Fruit fly (Drosophila melanogaster) whole organism, embryonic: ENCODE data around the gene CG12990.

Experiments used
- Atf6 ChIP-seq: fragments of 200-800 bp; sonication (Bioruptor generic); IDR thresholded peaks from 2 replicates; pipeline ENCODE4 v1.3.6; 2022; ENCODE audit warnings: missing biosample characterization, missing genetic modification characterization
- Bdp1 ChIP-seq: fragments of 200-800 bp; sonication (Bioruptor generic); optimal IDR thresholded peaks from 3 replicates; lab custom pipeline; 2016; ENCODE audit warnings: missing biosample characterization, missing genetic modification characterization
- BtbVII ChIP-seq: fragments of 200-800 bp; sonication (Bioruptor generic); optimal IDR thresholded peaks from 3 replicates; lab custom pipeline; 2017; ENCODE audit warnings: missing biosample characterization, mild to moderate bottlenecking, missing genetic modification characterization
- Bteb2 ChIP-seq: fragments of 200-800 bp; sonication (Bioruptor generic); optimal IDR thresholded peaks from 2 replicates; lab custom pipeline; 2016; ENCODE audit warnings: missing biosample characterization, missing genetic modification characterization
- CG10267 ChIP-seq: fragments of 200-800 bp; sonication (Bioruptor generic); optimal IDR thresholded peaks from 2 replicates; lab custom pipeline; 2018; ENCODE audit warnings: missing biosample characterization, mild to moderate bottlenecking, missing genetic modification characterization, moderate library complexity
- CG10431 ChIP-seq: fragments of 200-800 bp; sonication (Bioruptor generic); optimal IDR thresholded peaks from 3 replicates; lab custom pipeline; 2018; ENCODE audit warnings: missing biosample characterization, mild to moderate bottlenecking, missing genetic modification characterization
- CG10565 ChIP-seq: fragments of 200-800 bp; sonication (Bioruptor generic); optimal IDR thresholded peaks from 3 replicates; lab custom pipeline; 2016; ENCODE audit warnings: missing biosample characterization, mild to moderate bottlenecking, missing genetic modification characterization
- CG11723 ChIP-seq: fragments of 200-800 bp; sonication (Bioruptor generic); optimal IDR thresholded peaks from 2 replicates; lab custom pipeline; 2017; ENCODE audit warnings: missing biosample characterization, mild to moderate bottlenecking, missing genetic modification characterization
- CG12155 ChIP-seq: fragments of 200-800 bp; sonication (Bioruptor generic); optimal IDR thresholded peaks from 3 replicates; lab custom pipeline; 2016; ENCODE audit warnings: missing biosample characterization, missing genetic modification characterization
- CG12659 ChIP-seq: fragments of 200-800 bp; sonication (Bioruptor generic); optimal IDR thresholded peaks from 3 replicates; lab custom pipeline; 2017; ENCODE audit warnings: mild to moderate bottlenecking, missing biosample characterization, missing genetic modification reagents, missing genetic modification characterization
- CG13123 ChIP-seq: fragments of 200-800 bp; sonication (Bioruptor generic); optimal IDR thresholded peaks from 2 replicates; lab custom pipeline; 2016; ENCODE audit warnings: missing biosample characterization, missing genetic modification characterization
- CG13894 ChIP-seq: fragments of 200-800 bp; sonication (Bioruptor generic); optimal IDR thresholded peaks from 3 replicates; lab custom pipeline; 2018; ENCODE audit warnings: missing biosample characterization, mild to moderate bottlenecking, missing genetic modification characterization, moderate library complexity
- CG14050 ChIP-seq: fragments of 200-800 bp; sonication (Bioruptor generic); IDR thresholded peaks from 3 replicates; pipeline ENCODE4 v1.3.6; 2022; ENCODE audit warnings: missing biosample characterization, missing genetic modification characterization
- CG14965 ChIP-seq: fragments of 200-800 bp; sonication (Bioruptor generic); optimal IDR thresholded peaks from 2 replicates; lab custom pipeline; 2016; ENCODE audit warnings: missing biosample characterization, missing genetic modification characterization, borderline replicate concordance
- CG31388 ChIP-seq: fragments of 200-800 bp; sonication (Bioruptor generic); optimal IDR thresholded peaks from 2 replicates; lab custom pipeline; 2016; ENCODE audit warnings: missing biosample characterization, missing genetic modification characterization
- CG31441 ChIP-seq: fragments of 200-800 bp; sonication (Bioruptor generic); IDR thresholded peaks from 2 replicates; pipeline ENCODE4 v1.3.6; 2022; ENCODE audit warnings: missing biosample characterization, missing genetic modification characterization
- CG4820 ChIP-seq: fragments of 200-800 bp; sonication (Bioruptor generic); optimal IDR thresholded peaks from 3 replicates; lab custom pipeline; 2016; ENCODE audit warnings: missing biosample characterization, missing genetic modification characterization
- CG7556 ChIP-seq: fragments of 200-800 bp; sonication (Bioruptor generic); optimal IDR thresholded peaks from 2 replicates; lab custom pipeline; 2017; ENCODE audit warnings: missing biosample characterization, mild to moderate bottlenecking, missing genetic modification characterization
- CG8388 ChIP-seq: fragments of 200-800 bp; sonication (Bioruptor generic); optimal IDR thresholded peaks from 2 replicates; lab custom pipeline; 2019; ENCODE audit warnings: missing biosample characterization, mild to moderate bottlenecking, missing genetic modification characterization, moderate library complexity
- CG8924 ChIP-seq: fragments of 200-800 bp; optimal IDR thresholded peaks from 3 replicates; lab custom pipeline; 2019; ENCODE audit warnings: missing biosample characterization, mild to moderate bottlenecking, missing genetic modification characterization, moderate library complexity
- D19B ChIP-seq: fragments of 200-800 bp; sonication (Bioruptor generic); optimal IDR thresholded peaks from 2 replicates; lab custom pipeline; 2017; ENCODE audit warnings: missing biosample characterization, mild to moderate bottlenecking, missing genetic modification characterization
- Dp ChIP-seq: fragments of 200-800 bp; sonication (Bioruptor generic); optimal IDR thresholded peaks from 2 replicates; lab custom pipeline; 2018; ENCODE audit warnings: missing biosample characterization, mild to moderate bottlenecking, missing genetic modification characterization, moderate library complexity
- Fer1 ChIP-seq: fragments of 200-800 bp; sonication (Bioruptor generic); optimal IDR thresholded peaks from 2 replicates; lab custom pipeline; 2017; ENCODE audit warnings: missing biosample characterization, mild to moderate bottlenecking, missing genetic modification characterization
- HmgZ ChIP-seq: fragments of 200-800 bp; sonication (Bioruptor generic); optimal IDR thresholded peaks from 2 replicates; lab custom pipeline; 2018; ENCODE audit warnings: missing biosample characterization, mild to moderate bottlenecking, missing genetic modification characterization
- Lhr ChIP-seq: fragments of 200-800 bp; sonication (Bioruptor generic); optimal IDR thresholded peaks from 3 replicates; lab custom pipeline; 2017; ENCODE audit warnings: mild to moderate bottlenecking, missing biosample characterization, missing genetic modification reagents, missing genetic modification characterization
- Lpt ChIP-seq: fragments of >200 bp; optimal IDR thresholded peaks from 2 replicates; lab custom pipeline; 2018; ENCODE audit warnings: missing biosample characterization, missing genetic modification characterization
- Nf-YC ChIP-seq: fragments of 200-800 bp; optimal IDR thresholded peaks from 3 replicates; lab custom pipeline; 2019; ENCODE audit warnings: missing biosample characterization, mild to moderate bottlenecking, missing genetic modification characterization, moderate library complexity
- Optix ChIP-seq: fragments of 200-800 bp; sonication (Bioruptor generic); IDR thresholded peaks from 3 replicates; pipeline ENCODE4 v1.3.6; 2022; ENCODE audit warnings: missing biosample characterization, missing genetic modification characterization
- PHDP ChIP-seq: fragments of 200-800 bp; sonication (Bioruptor generic); optimal IDR thresholded peaks from 3 replicates; lab custom pipeline; 2018; ENCODE audit warnings: missing biosample characterization, mild to moderate bottlenecking, missing genetic modification characterization, moderate library complexity
- ab ChIP-seq: fragments of 200-800 bp; sonication (Bioruptor generic); optimal IDR thresholded peaks from 2 replicates; lab custom pipeline; 2016; ENCODE audit warnings: missing biosample characterization, missing genetic modification characterization
- al ChIP-seq: fragments of 200-800 bp; sonication (Bioruptor generic); IDR thresholded peaks from 2 replicates; pipeline ENCODE4 v1.3.6; 2022; ENCODE audit warnings: missing biosample characterization, missing genetic modification characterization
- amos ChIP-seq: fragments of 200-800 bp; sonication (Bioruptor generic); IDR thresholded peaks from 2 replicates; pipeline ENCODE4 v1.3.6; 2022; ENCODE audit warnings: missing biosample characterization, missing genetic modification characterization; ENCODE audit not compliant: partially characterized antibody
- az2 ChIP-seq: fragments of 200-800 bp; sonication (Bioruptor generic); optimal IDR thresholded peaks from 3 replicates; lab custom pipeline; 2016; ENCODE audit warnings: missing biosample characterization, missing genetic modification characterization
- bbx ChIP-seq: fragments of 200-800 bp; sonication (Bioruptor generic); IDR thresholded peaks from 2 replicates; pipeline ENCODE4 v1.3.6; 2022; ENCODE audit warnings: missing biosample characterization, missing genetic modification characterization; ENCODE audit not compliant: partially characterized antibody
- cwo ChIP-seq: fragments of 200-800 bp; sonication (Bioruptor generic); optimal IDR thresholded peaks from 3 replicates; lab custom pipeline; 2017; ENCODE audit warnings: missing biosample characterization, missing genetic modification characterization, mild to moderate bottlenecking, moderate library complexity, missing genetic modification reagents
- fd64A ChIP-seq: fragments of 200-800 bp; sonication (Bioruptor generic); optimal IDR thresholded peaks from 3 replicates; lab custom pipeline; 2018; ENCODE audit warnings: missing biosample characterization, mild to moderate bottlenecking, missing genetic modification characterization
- ftz-f1 ChIP-seq: fragments of 200-800 bp; sonication (Bioruptor generic); optimal IDR thresholded peaks from 2 replicates; lab custom pipeline; 2016; ENCODE audit warnings: missing biosample characterization, missing genetic modification characterization
- gcm ChIP-seq: fragments of 200-800 bp; sonication (Bioruptor generic); optimal IDR thresholded peaks from 2 replicates; lab custom pipeline; 2019; ENCODE audit warnings: missing biosample characterization, mild to moderate bottlenecking, missing genetic modification characterization, moderate library complexity
- gsb-n ChIP-seq: fragments of 200-800 bp; sonication (Bioruptor generic); optimal IDR thresholded peaks from 3 replicates; lab custom pipeline; 2018; ENCODE audit warnings: missing biosample characterization, mild to moderate bottlenecking, missing genetic modification characterization
- h ChIP-seq: fragments of >200 bp; optimal IDR thresholded peaks from 2 replicates; lab custom pipeline; 2017
- jing ChIP-seq: fragments of 200-800 bp; sonication (Bioruptor generic); optimal IDR thresholded peaks from 2 replicates; lab custom pipeline; 2018; ENCODE audit warnings: missing biosample characterization, mild to moderate bottlenecking, missing genetic modification characterization
- klu ChIP-seq: fragments of 200-800 bp; sonication (Bioruptor generic); IDR thresholded peaks from 2 replicates; pipeline ENCODE4 v1.3.6; 2022; ENCODE audit warnings: missing biosample characterization, missing genetic modification characterization
- nerfin-1 ChIP-seq: fragments of 200-800 bp; sonication (Bioruptor generic); optimal IDR thresholded peaks from 3 replicates; lab custom pipeline; 2019; ENCODE audit warnings: missing biosample characterization, mild to moderate bottlenecking, missing genetic modification characterization, moderate library complexity
- pan ChIP-seq, 4 experiments: fragments of >200 bp in 3 of 4; fragments of 200-800 bp in 1 of 4; sonication (Bioruptor generic) in 1 of 4; optimal IDR thresholded peaks in 3 of 4; IDR thresholded peaks in 1 of 4; 2 replicates each; pipeline versions ENCODE4 v1.3.6 to Lab custom; 2017 to 2022; ENCODE audit warnings: missing biosample characterization in 2 of 4, missing genetic modification characterization in 2 of 4, mixed read lengths in 1 of 4
- pita ChIP-seq: fragments of 200-800 bp; sonication (Bioruptor generic); optimal IDR thresholded peaks from 2 replicates; lab custom pipeline; 2017; ENCODE audit warnings: missing biosample characterization, mild to moderate bottlenecking, missing genetic modification characterization
- sens ChIP-seq: fragments of 200-800 bp; sonication (Bioruptor generic); peaks from one replicate; lab custom pipeline; 2016; ENCODE audit warnings: missing biosample characterization, missing genetic modification characterization
- sima ChIP-seq: fragments of 200-800 bp; sonication (Bioruptor generic); optimal IDR thresholded peaks from 2 replicates; lab custom pipeline; 2016; ENCODE audit warnings: missing biosample characterization, missing genetic modification characterization
- sisA ChIP-seq: fragments of 200-800 bp; sonication (Bioruptor generic); IDR thresholded peaks from 2 replicates; pipeline ENCODE4 v1.3.6; 2022; ENCODE audit warnings: missing biosample characterization, missing genetic modification characterization
- ssp ChIP-seq: fragments of 200-800 bp; sonication (Bioruptor generic); IDR thresholded peaks from 2 replicates; pipeline ENCODE4 v1.3.6; 2022; ENCODE audit warnings: missing biosample characterization, missing genetic modification characterization
- tin ChIP-seq: fragments of 200-800 bp; sonication (Bioruptor generic); optimal IDR thresholded peaks from 3 replicates; lab custom pipeline; 2016; ENCODE audit warnings: missing biosample characterization, missing genetic modification characterization
- vvl ChIP-seq: fragments of 200-800 bp; sonication (Bioruptor generic); IDR thresholded peaks from 2 replicates; pipeline ENCODE4 v1.3.6; 2022; ENCODE audit warnings: missing biosample characterization, missing genetic modification characterization

CG12990 gene

DNA sequence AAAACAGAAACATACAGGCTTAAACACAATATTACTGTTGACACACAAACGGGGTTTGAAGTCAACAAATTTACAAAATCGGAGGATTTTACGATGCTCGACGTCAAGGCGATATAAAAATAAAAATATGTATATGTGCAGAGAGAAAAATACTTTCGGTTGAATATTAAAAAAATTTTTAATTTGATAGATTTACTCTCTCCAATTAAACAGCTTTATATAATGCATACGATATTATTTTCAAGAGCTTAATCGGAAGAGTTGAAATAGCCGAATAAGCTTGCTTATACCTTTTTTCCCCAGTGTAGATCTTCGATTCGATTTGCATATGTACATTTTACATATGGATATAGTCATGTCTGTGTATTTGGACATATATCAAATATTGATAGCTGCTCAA lies 24.9 kb upstream of the CG12990 start (continued):
- peak; percentile 23 for TF ChIP-seq gcm
- peak; percentile 9 for TF ChIP-seq CG8388 (GFP tag; lab: Kevin White, UChicago)
- peak; percentile 81 for TF ChIP-seq sens (GFP tag; lab: Kevin White, UChicago)
- peak; percentile 34 for TF ChIP-seq CG8924 (tag; lab: Kevin White, UChicago)
- TF ChIP-seq CG10267 (tag; lab: Kevin White, UChicago) = peak; percentile 14
- no peak for TF ChIP-seq ftz-f1 (GFP tag; lab: Kevin White, UChicago)
- peak; percentile 48 for TF ChIP-seq HmgZ (tag; lab: Kevin White, UChicago)
- TF ChIP-seq tin (GFP tag; lab: Kevin White, UChicago) = no peak
- peak; percentile 27; the same call in 1 of the 2 replicates for TF ChIP-seq sisA (GFP tag; lab: Robert Waterston, UW)
- TF ChIP-seq CG10565 (GFP tag; lab: Kevin White, UChicago) = no peak
- no peak for TF ChIP-seq ab
- peak; percentile 58 for TF ChIP-seq CG7556 (GFP tag; lab: Kevin White, UChicago)
- TF ChIP-seq klu (GFP tag; lab: Robert Waterston, UW) = no peak
- no peak for TF ChIP-seq CG13123 (GFP tag; lab: Kevin White, UChicago)
- TF ChIP-seq bbx (GFP tag; lab: Robert Waterston, UW) = no peak
- peak; percentile 58 for TF ChIP-seq Fer1
- peak; percentile 48 for TF ChIP-seq CG12659
- no peak for TF ChIP-seq Dp (GFP tag; lab: Kevin White, UChicago)
- no peak for TF ChIP-seq sima (GFP tag; lab: Kevin White, UChicago)
- no peak for TF ChIP-seq Optix (GFP tag; lab: Robert Waterston, UW)
- TF ChIP-seq h (lab: Kevin White, UChicago) = no peak
- no peak for TF ChIP-seq Bdp1
- peak; percentile 6 for TF ChIP-seq D19B (GFP tag; lab: Kevin White, UChicago)
- no peak for TF ChIP-seq pan (optimal IDR thresholded peaks at IDR 0.05; lab: Kevin White, UChicago)
- TF ChIP-seq pan (GFP tag; optimal IDR thresholded peaks at IDR 0.05 in 1 of 2, IDR thresholded peaks at IDR 0.05 in 1 of 2) = peak in 1 of 2 experiments; percentile 74
- TF ChIP-seq gsb-n (tag; lab: Kevin White, UChicago) = peak; percentile 19
- peak; percentile 11 for TF ChIP-seq Bteb2 (GFP tag; lab: Kevin White, UChicago)
- no peak for TF ChIP-seq az2 (GFP tag; lab: Kevin White, UChicago)
- TF ChIP-seq jing = no peak
- no peak for TF ChIP-seq CG31388 (GFP tag; lab: Kevin White, UChicago)
- peak; percentile 50; the same call in 1 of the 2 replicates for TF ChIP-seq CG31441 (GFP tag; lab: Robert Waterston, UW)
- TF ChIP-seq al (GFP tag; lab: Robert Waterston, UW) = peak; percentile 77
- peak; percentile 75 for TF ChIP-seq CG13894 (tag; lab: Kevin White, UChicago)
- TF ChIP-seq Nf-YC = peak; percentile 53
- TF ChIP-seq CG10431 (GFP tag; lab: Kevin White, UChicago) = no peak
- peak; percentile 65; the same call in 1 of the 2 replicates for TF ChIP-seq Atf6 (GFP tag; lab: Robert Waterston, UW)
- TF ChIP-seq CG14050 (GFP tag; lab: Robert Waterston, UW) = 0 out of 3 replicates have a peak, but pooled peaks have one; percentile 34
- no peak for TF ChIP-seq CG11723 (GFP tag; lab: Kevin White, UChicago)
- no peak for TF ChIP-seq amos (GFP tag; lab: Robert Waterston, UW)
- no peak for TF ChIP-seq ssp (GFP tag; lab: Robert Waterston, UW)
- peak; percentile 77 for TF ChIP-seq PHDP (tag; lab: Kevin White, UChicago)
- no peak for TF ChIP-seq fd64A
- TF ChIP-seq cwo (GFP tag; lab: Kevin White, UChicago) = peak; percentile 18
- no peak for TF ChIP-seq CG12155 (GFP tag; lab: Kevin White, UChicago)
- TF ChIP-seq pita = no peak
- TF ChIP-seq CG14965 (GFP tag; lab: Kevin White, UChicago) = no peak
- no peak for TF ChIP-seq Lpt (GFP tag; lab: Kevin White, UChicago)
- TF ChIP-seq nerfin-1 (tag; lab: Kevin White, UChicago) = no peak
- TF ChIP-seq Lhr (GFP tag; lab: Kevin White, UChicago) = no peak
- peak; percentile 36 for TF ChIP-seq BtbVII (GFP tag; lab: Kevin White, UChicago)
- TF ChIP-seq CG4820 (GFP tag; lab: Kevin White, UChicago) = no peak
- peak; percentile 77 for TF ChIP-seq vvl (GFP tag; lab: Robert Waterston, UW)
